Fruit fly (Drosophila melanogaster) whole organism, wandering third instar larva: Measurements from ENCODE around the gene CG10584.
A peak's percentile ranks its signal among the peaks of the same experiment; 100 is the strongest.

ENCODE experiments used
- CG9705 ChIP-seq: fragments of 200-800 bp; sonication (Bioruptor generic); optimal IDR thresholded peaks from 2 replicates; lab custom pipeline; 2018; ENCODE audit warnings: missing biosample characterization, mild to moderate bottlenecking, missing genetic modification characterization
- CrebA ChIP-seq: fragments of 200-800 bp; sonication (Bioruptor generic); optimal IDR thresholded peaks from 2 replicates; lab custom pipeline; 2016; ENCODE audit warnings: missing biosample characterization, mild to moderate bottlenecking, missing genetic modification characterization, borderline replicate concordance
- Dfd ChIP-seq: fragments of >200 bp; optimal IDR thresholded peaks from 2 replicates; lab custom pipeline; 2017; ENCODE audit warnings: missing biosample characterization, missing genetic modification characterization
- Dif ChIP-seq: fragments of 200-275, 200-300 bp; sonication (Bioruptor generic); optimal IDR thresholded peaks from 2 replicates; lab custom pipeline; 2018; ENCODE audit warnings: missing biosample characterization, missing genetic modification characterization; ENCODE audit not compliant: partially characterized antibody
- Hr78 ChIP-seq: fragments of >200 bp; optimal IDR thresholded peaks from 2 replicates; lab custom pipeline; 2017; ENCODE audit warnings: missing biosample characterization, missing genetic modification characterization
- Vsx2 ChIP-seq: fragments of 200-300, 225-300 bp; sonication (Bioruptor generic); optimal IDR thresholded peaks from 2 replicates; lab custom pipeline; 2018; ENCODE audit warnings: missing biosample characterization, missing genetic modification characterization; ENCODE audit not compliant: partially characterized antibody
- fru ChIP-seq: fragments of 200-800 bp; sonication (Bioruptor generic); optimal IDR thresholded peaks from 3 replicates; lab custom pipeline; 2016; ENCODE audit warnings: missing biosample characterization, mild to moderate bottlenecking, missing genetic modification characterization
- jim ChIP-seq: fragments of 175-275, 200-325 bp; sonication (Bioruptor generic); optimal IDR thresholded peaks from 2 replicates; lab custom pipeline; 2016; ENCODE audit warnings: missing biosample characterization, mild to moderate bottlenecking, missing genetic modification characterization
- lola ChIP-seq: fragments of >200 bp; optimal IDR thresholded peaks from 2 replicates; lab custom pipeline; 2017; ENCODE audit warnings: missing biosample characterization, missing genetic modification characterization
- psq ChIP-seq: fragments of 200-800 bp; sonication (Bioruptor generic); optimal IDR thresholded peaks from 3 replicates; lab custom pipeline; 2017; ENCODE audit warnings: missing biosample characterization, mild to moderate bottlenecking, missing genetic modification characterization, moderate library complexity
- tai ChIP-seq: sonication (Bioruptor generic); optimal IDR thresholded peaks from 2 replicates; lab custom pipeline; 2016; ENCODE audit warnings: missing biosample characterization, missing genetic modification characterization

dm6 chr3L:21024965-21025833, 6.0 kb downstream of the CG10584 start:
- peak; percentile 31 for TF ChIP-seq psq (GFP tag; lab: Kevin White, UChicago)
- TF ChIP-seq Dif (GFP tag; lab: Kevin White, UChicago) = peak; percentile 89
- TF ChIP-seq lola = no peak
- TF ChIP-seq Dfd (GFP tag; lab: Kevin White, UChicago) = no peak
- peak; percentile 13 for TF ChIP-seq jim (GFP tag; lab: Kevin White, UChicago)
- no peak for TF ChIP-seq CrebA
- TF ChIP-seq Vsx2 = no peak
- TF ChIP-seq tai (GFP tag; lab: Kevin White, UChicago) = no peak
- TF ChIP-seq fru = no peak
- no peak for TF ChIP-seq Hr78 (GFP tag; lab: Kevin White, UChicago)
- TF ChIP-seq CG9705 = no peak
